Worm (Caenorhabditis elegans) whole organism, mixed stage, embryonic: ENCODE data around the gene F43B10.1.

Experiments
- elt-1 ChIP-seq: sonication (generic microtip); optimal IDR thresholded peaks from 2 replicates; lab custom pipeline; 2017; ENCODE audit warnings: missing genetic modification characterization, mild to moderate bottlenecking, missing compliant biosample characterization, antibody characterized with exemption, moderate library complexity, borderline replicate concordance; ENCODE audit not compliant: insufficient read depth
- elt-3 ChIP-seq: fragments of 150-350 bp; optimal IDR thresholded peaks from 2 replicates; lab custom pipeline; 2014; ENCODE audit warnings: missing biosample characterization, missing genetic modification characterization
- lin-32 ChIP-seq: fragments of 200-800 bp; sonication (Bioruptor generic); optimal IDR thresholded peaks from 2 replicates; lab custom pipeline; 2018; ENCODE audit warnings: mild to moderate bottlenecking, missing genetic modification characterization, missing compliant biosample characterization
- lsy-2 ChIP-seq: fragments of 150-350 bp; optimal IDR thresholded peaks from 2 replicates; lab custom pipeline; 2014; ENCODE audit warnings: missing biosample characterization, missing genetic modification characterization
- mab-5 ChIP-seq: fragments of 150-350 bp; optimal IDR thresholded peaks from 2 replicates; lab custom pipeline; 2014; ENCODE audit warnings: missing biosample characterization, missing genetic modification characterization
- nhr-2 ChIP-seq: fragments of 150-350 bp; optimal IDR thresholded peaks from 2 replicates; lab custom pipeline; 2014; ENCODE audit warnings: missing biosample characterization, missing genetic modification characterization
- snpc-4 ChIP-seq: fragments of 150-350 bp; optimal IDR thresholded peaks from 2 replicates; lab custom pipeline; 2014; ENCODE audit warnings: missing biosample characterization, missing genetic modification characterization

ce11 chrX:16611333-16612043, 51.1 kb downstream of the F43B10.1 start:
- TF ChIP-seq snpc-4 (tag; lab: Kevin White, UChicago), result no peak
- peak; percentile 21 for TF ChIP-seq nhr-2 (tag; lab: Kevin White, UChicago)
- no peak for TF ChIP-seq mab-5 (tag; lab: Kevin White, UChicago)
- no peak for TF ChIP-seq lsy-2
- TF ChIP-seq elt-1 (tag; lab: Kevin White, UChicago), result no peak
- no peak for TF ChIP-seq elt-3 (tag; lab: Kevin White, UChicago)
- peak; percentile 46 for TF ChIP-seq lin-32 (GFP tag; lab: Kevin White, UChicago)
